Worm (Caenorhabditis elegans): ENCODE results near the gene ncs-7.

DNA sequence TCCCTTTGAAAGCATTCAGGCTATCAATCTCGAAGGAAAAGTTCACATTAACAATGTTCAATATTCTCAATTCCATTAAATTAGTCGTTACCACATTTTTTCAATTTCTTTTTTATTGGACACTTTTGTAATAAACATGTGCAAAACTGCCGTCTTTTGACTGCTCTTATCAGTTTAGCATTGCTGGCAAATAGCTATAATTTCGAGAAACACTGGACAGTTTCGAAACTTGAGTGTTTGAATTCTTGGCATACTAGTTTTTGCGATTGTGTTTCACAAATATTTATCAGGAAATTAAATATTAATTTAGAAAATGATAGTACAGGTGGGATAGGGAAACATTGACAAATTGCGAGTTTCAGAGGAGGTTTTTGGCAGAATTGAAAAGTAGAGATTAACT is 13.0 kb upstream of the ncs-7 start:
- no peak for TF ChIP-seq efl-1 (optimal IDR thresholded peaks at IDR 0.05)
- peak in 1 of 2 experiments; percentile 60 for TF ChIP-seq efl-1 (GFP tag; optimal IDR thresholded peaks at IDR 0.05 in 1 of 2)
- no peak for TF ChIP-seq lir-3 (tag; optimal IDR thresholded peaks at IDR 0.05; ENCODE audit: poor library complexity)
- TF ChIP-seq ceh-82 (tag; optimal IDR thresholded peaks at IDR 0.05): no peak
- TF ChIP-seq ztf-11 (tag; optimal IDR thresholded peaks at IDR 0.05): no peak
- no peak for TF ChIP-seq skn-1 (tag; optimal IDR thresholded peaks at IDR 0.05)
- TF ChIP-seq ztf-4 (tag; optimal IDR thresholded peaks at IDR 0.05): no peak
- no peak for TF ChIP-seq Y116A8C.19 (tag; optimal IDR thresholded peaks at IDR 0.05; ENCODE audit: borderline replicate concordance)
- no peak for TF ChIP-seq egl-27 (tag; optimal IDR thresholded peaks at IDR 0.05)
- TF ChIP-seq snu-23 (GFP tag; optimal IDR thresholded peaks at IDR 0.05): no peak
- TF ChIP-seq nhr-11 (tag; optimal IDR thresholded peaks at IDR 0.05): no peak
- TF ChIP-seq ama-1 (optimal IDR thresholded peaks at IDR 0.05): no peak

Data from whole organism, L1 larva.